Worm (Caenorhabditis elegans): ENCODE data around the gene W02F12.2.

DNA sequence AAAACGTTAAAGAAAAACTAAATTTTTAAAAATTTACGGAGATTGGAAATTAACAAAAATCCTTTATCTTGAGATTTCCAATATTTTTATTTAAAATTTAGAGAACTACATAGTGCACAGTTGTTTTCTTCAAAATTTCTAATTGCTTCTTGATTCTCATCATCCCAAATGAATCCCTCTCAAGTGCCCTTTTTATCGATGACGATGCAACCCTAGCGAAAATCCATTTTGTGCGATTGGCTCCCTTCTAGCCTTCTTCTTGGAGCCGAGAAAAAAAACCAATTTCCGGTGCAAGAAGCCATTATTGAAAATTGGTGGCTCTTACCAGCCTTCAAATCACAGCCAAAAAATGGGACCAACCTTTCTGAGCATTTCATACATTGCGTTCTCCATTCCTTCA, 34.9 kb downstream of the W02F12.2 start:
- TF ChIP-seq nhr-77 (tag; optimal IDR thresholded peaks at IDR 0.05) (no peak), ZK546.5 (tag; optimal IDR thresholded peaks at IDR 0.05) (no peak), ceh-28 (tag; optimal IDR thresholded peaks at IDR 0.05) (no peak), snpc-4 (tag; optimal IDR thresholded peaks at IDR 0.05) (no peak), ztf-7 (tag; optimal IDR thresholded peaks at IDR 0.05) (no peak), fos-1 (tag; optimal IDR thresholded peaks at IDR 0.05) (no peak), aly-2 (tag; optimal IDR thresholded peaks at IDR 0.05) (no peak), madf-9 (GFP tag; conservative IDR thresholded peaks at IDR 0.05) (no peak)

Measured in whole organism, L4 larva.